Fruit fly (Drosophila melanogaster) whole organism, pupa: Measurements from ENCODE around the gene Sodq.
A peak's percentile ranks its signal among the peaks of the same experiment; 100 is the strongest.

Experiments used
- CG12605 ChIP-seq: fragments of 200-800 bp; sonication (Bioruptor generic); IDR thresholded peaks from 2 replicates; pipeline ENCODE4 v1.3.6; 2022; ENCODE audit warnings: missing biosample characterization, missing genetic modification characterization
- CG13204 ChIP-seq: fragments of 200-800 bp; sonication (Bioruptor generic); optimal IDR thresholded peaks from 2 replicates; lab custom pipeline; 2018; ENCODE audit warnings: missing biosample characterization, mild to moderate bottlenecking, missing genetic modification characterization, moderate library complexity
- CG14655 ChIP-seq: fragments of 200-800 bp; sonication (Bioruptor generic); optimal IDR thresholded peaks from 3 replicates; lab custom pipeline; 2017; ENCODE audit warnings: mild to moderate bottlenecking, missing biosample characterization, missing genetic modification reagents, missing genetic modification characterization
- CG15710 ChIP-seq: fragments of 200-800 bp; sonication (Bioruptor generic); optimal IDR thresholded peaks from 2 replicates; lab custom pipeline; 2018; ENCODE audit warnings: missing biosample characterization, mild to moderate bottlenecking, missing genetic modification characterization, moderate library complexity
- CG8159 ChIP-seq: fragments of 200-800 bp; sonication (Bioruptor generic); optimal IDR thresholded peaks from 3 replicates; lab custom pipeline; 2018; ENCODE audit warnings: missing biosample characterization, mild to moderate bottlenecking, missing genetic modification characterization, moderate library complexity
- CG8301 ChIP-seq: fragments of 200-800 bp; sonication (Bioruptor generic); optimal IDR thresholded peaks from 2 replicates; lab custom pipeline; 2018; ENCODE audit warnings: missing biosample characterization, mild to moderate bottlenecking, missing genetic modification characterization
- CG9948 ChIP-seq: fragments of 200-800 bp; sonication (Bioruptor generic); optimal IDR thresholded peaks from 2 replicates; lab custom pipeline; 2018; ENCODE audit warnings: missing biosample characterization, mild to moderate bottlenecking, missing genetic modification characterization, moderate library complexity
- D1 ChIP-seq: fragments of 200-800 bp; sonication (Bioruptor generic); optimal IDR thresholded peaks from 2 replicates; lab custom pipeline; 2018; ENCODE audit warnings: missing biosample characterization, mild to moderate bottlenecking, missing genetic modification characterization, moderate library complexity
- EcR ChIP-seq: fragments of 200-800 bp; sonication (Bioruptor generic); optimal IDR thresholded peaks from 3 replicates; lab custom pipeline; 2019; ENCODE audit warnings: missing biosample characterization, missing genetic modification characterization, mild to moderate bottlenecking, moderate library complexity, missing genetic modification reagents
- rn ChIP-seq: fragments of 200-800 bp; sonication (Bioruptor generic); IDR thresholded peaks from 2 replicates; pipeline ENCODE4 v1.3.6; 2022; ENCODE audit warnings: missing biosample characterization, missing genetic modification characterization

DNA sequence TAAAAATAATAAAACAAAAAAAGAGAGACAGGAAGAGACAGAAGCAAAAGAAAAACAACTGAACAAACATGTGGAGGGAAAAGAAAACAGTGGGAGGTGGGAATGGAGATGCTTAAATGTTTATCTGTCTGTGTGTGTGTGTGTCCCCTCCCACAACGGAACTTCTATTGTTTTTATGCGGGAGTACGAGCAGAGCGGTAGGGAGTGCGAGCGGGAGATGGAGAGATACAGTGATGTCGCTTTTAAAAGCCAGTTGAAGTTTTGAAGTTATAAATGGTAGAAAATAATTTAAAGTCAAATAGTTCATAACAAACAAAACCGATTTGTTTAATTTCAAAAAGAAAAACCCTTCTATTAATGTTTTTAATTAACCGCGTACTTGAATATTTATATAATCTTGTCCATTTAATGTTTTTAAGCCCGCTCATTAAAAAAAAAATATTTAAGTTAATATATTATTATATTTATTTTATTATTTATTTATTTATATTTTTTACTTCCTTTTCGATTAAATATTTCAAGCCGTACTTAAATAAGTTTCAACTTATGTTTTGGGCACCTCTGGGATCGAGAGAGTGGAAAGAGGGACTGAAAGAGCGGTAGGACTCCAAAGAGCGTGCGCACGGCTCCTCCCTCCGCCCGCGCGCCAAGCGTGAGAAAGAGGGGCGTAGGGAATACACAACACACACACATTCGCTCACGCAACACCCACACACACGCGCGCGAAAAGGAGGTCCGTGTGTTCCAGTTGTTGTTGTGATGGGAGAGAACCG is 15.2 kb upstream of the Sodq start:
- TF ChIP-seq rn, result 0 out of 2 replicates have a peak, but pooled peaks have one; percentile 18
- no peak for TF ChIP-seq CG8301 (tag; lab: Kevin White, UChicago)
- no peak for TF ChIP-seq D1 (tag; lab: Kevin White, UChicago)
- peak; percentile 63 for TF ChIP-seq CG14655 (GFP tag; lab: Kevin White, UChicago)
- TF ChIP-seq CG8159 (tag; lab: Kevin White, UChicago), result peak; percentile 63
- peak; percentile 42 for TF ChIP-seq CG13204 (GFP tag; lab: Kevin White, UChicago)
- TF ChIP-seq EcR (GFP tag; lab: Kevin White, UChicago), result no peak
- peak; percentile 67 for TF ChIP-seq CG9948 (tag; lab: Kevin White, UChicago)
- TF ChIP-seq CG12605 (GFP tag; lab: Robert Waterston, UW), result peak; percentile 11
- peak; percentile 59 for TF ChIP-seq CG15710
